Fruit fly (Drosophila melanogaster) whole organism, embryonic: Measurements from ENCODE around the gene alphaSnap.

ENCODE experiments used
- Ada2b ChIP-seq: fragments of 200-800 bp; sonication (Bioruptor generic); IDR thresholded peaks from 2 replicates; pipeline ENCODE4 v1.3.6; 2022; ENCODE audit warnings: missing biosample characterization, missing genetic modification characterization
- B-H1 ChIP-seq: fragments of 200-800 bp; sonication (Bioruptor generic); IDR thresholded peaks from 3 replicates; pipeline ENCODE4 v1.3.6; 2022; ENCODE audit warnings: missing biosample characterization, missing genetic modification characterization
- BEAF-32 ChIP-seq: fragments of 200-800 bp; sonication (Bioruptor generic); optimal IDR thresholded peaks from 3 replicates; lab custom pipeline; 2017; ENCODE audit warnings: missing biosample characterization, missing genetic modification characterization, mild to moderate bottlenecking, moderate library complexity, missing genetic modification reagents
- CG10321 ChIP-seq: fragments of 200-800 bp; sonication (Bioruptor generic); IDR thresholded peaks from 2 replicates; pipeline ENCODE4 v1.3.6; 2022; ENCODE audit warnings: missing biosample characterization, missing genetic modification characterization
- CG11398 ChIP-seq: fragments of 200-800 bp; sonication (Bioruptor generic); optimal IDR thresholded peaks from 2 replicates; lab custom pipeline; 2016; ENCODE audit warnings: missing biosample characterization, missing genetic modification characterization
- CG11456 ChIP-seq: fragments of 200-800 bp; sonication (Bioruptor generic); IDR thresholded peaks from 3 replicates; pipeline ENCODE4 v1.3.6; 2022; ENCODE audit warnings: missing biosample characterization, missing genetic modification characterization
- CG12104 ChIP-seq: fragments of 200-800 bp; sonication (Bioruptor generic); optimal IDR thresholded peaks from 3 replicates; lab custom pipeline; 2016; ENCODE audit warnings: missing biosample characterization, missing genetic modification characterization
- CG12155 ChIP-seq: fragments of 200-800 bp; sonication (Bioruptor generic); optimal IDR thresholded peaks from 3 replicates; lab custom pipeline; 2016; ENCODE audit warnings: missing biosample characterization, missing genetic modification characterization
- CG14667 ChIP-seq: fragments of 200-800 bp; sonication (Bioruptor generic); IDR thresholded peaks from 2 replicates; pipeline ENCODE4 v1.3.6; 2022; ENCODE audit warnings: missing biosample characterization, missing genetic modification characterization
- CG14965 ChIP-seq: fragments of 200-800 bp; sonication (Bioruptor generic); optimal IDR thresholded peaks from 2 replicates; lab custom pipeline; 2016; ENCODE audit warnings: missing biosample characterization, missing genetic modification characterization, borderline replicate concordance
- CG15073 ChIP-seq: fragments of 200-800 bp; sonication (Bioruptor generic); optimal IDR thresholded peaks from 2 replicates; lab custom pipeline; 2016; ENCODE audit warnings: missing biosample characterization, missing genetic modification characterization
- CG1647 ChIP-seq: fragments of 200-800 bp; sonication (Bioruptor generic); optimal IDR thresholded peaks from 3 replicates; lab custom pipeline; 2016; ENCODE audit warnings: missing biosample characterization, missing genetic modification characterization
- CG17829 ChIP-seq: fragments of 200-800 bp; optimal IDR thresholded peaks from 2 replicates; lab custom pipeline; 2019; ENCODE audit warnings: missing biosample characterization, mild to moderate bottlenecking, missing genetic modification characterization, moderate library complexity
- CG2129 ChIP-seq: fragments of 200-800 bp; sonication (Bioruptor generic); IDR thresholded peaks from 2 replicates; pipeline ENCODE4 v1.3.6; 2022; ENCODE audit warnings: missing biosample characterization, missing genetic modification characterization; ENCODE audit not compliant: partially characterized antibody
- CG2199 ChIP-seq: fragments of 200-800 bp; sonication (Bioruptor generic); IDR thresholded peaks from 3 replicates; pipeline ENCODE4 v1.3.6; 2022; ENCODE audit warnings: missing biosample characterization, missing genetic modification characterization
- CG31388 ChIP-seq: fragments of 200-800 bp; sonication (Bioruptor generic); optimal IDR thresholded peaks from 2 replicates; lab custom pipeline; 2016; ENCODE audit warnings: missing biosample characterization, missing genetic modification characterization
- CG33557 ChIP-seq: fragments of 200-800 bp; sonication (Bioruptor generic); optimal IDR thresholded peaks from 2 replicates; lab custom pipeline; 2019; ENCODE audit warnings: missing biosample characterization, mild to moderate bottlenecking, missing genetic modification characterization, moderate library complexity
- CG34224 ChIP-seq: fragments of 200-800 bp; sonication (Bioruptor generic); IDR thresholded peaks from 3 replicates; pipeline ENCODE4 v1.3.6; 2022; ENCODE audit warnings: missing biosample characterization, missing genetic modification characterization; ENCODE audit not compliant: partially characterized antibody
- CG3995 ChIP-seq: fragments of 200-800 bp; sonication (Bioruptor generic); optimal IDR thresholded peaks from 3 replicates; lab custom pipeline; 2016; ENCODE audit warnings: missing biosample characterization, missing genetic modification characterization
- CG6654 ChIP-seq: fragments of 200-800 bp; sonication (Bioruptor generic); optimal IDR thresholded peaks from 2 replicates; lab custom pipeline; 2017; ENCODE audit warnings: missing biosample characterization, mild to moderate bottlenecking, missing genetic modification characterization
- CG7372 ChIP-seq: fragments of 200-800 bp; sonication (Bioruptor generic); IDR thresholded peaks from 2 replicates; pipeline ENCODE4 v1.3.6; 2022; ENCODE audit warnings: missing biosample characterization, missing genetic modification characterization
- CG7928 ChIP-seq: fragments of 200-800 bp; sonication (Bioruptor generic); optimal IDR thresholded peaks from 2 replicates; lab custom pipeline; 2017; ENCODE audit warnings: missing biosample characterization, mild to moderate bottlenecking, missing genetic modification characterization
- Chrac-16 ChIP-seq: fragments of 200-800 bp; sonication (Bioruptor generic); optimal IDR thresholded peaks from 3 replicates; lab custom pipeline; 2016; ENCODE audit warnings: missing biosample characterization, missing genetic modification characterization
- Dbx ChIP-seq: fragments of 200-800 bp; sonication (Bioruptor generic); IDR thresholded peaks from 3 replicates; pipeline ENCODE4 v1.3.6; 2022; ENCODE audit warnings: missing biosample characterization, missing genetic modification characterization
- Dip2 ChIP-seq: fragments of 200-800 bp; sonication (Bioruptor generic); IDR thresholded peaks from 2 replicates; pipeline ENCODE4 v1.3.6; 2022; ENCODE audit warnings: missing biosample characterization, missing genetic modification characterization
- Doc2 ChIP-seq: fragments of 200-800 bp; sonication (Bioruptor generic); IDR thresholded peaks from 2 replicates; pipeline ENCODE4 v1.3.6; 2022; ENCODE audit warnings: missing biosample characterization, missing genetic modification characterization
- Dref ChIP-seq: fragments of 200-800 bp; sonication (Bioruptor generic); IDR thresholded peaks from 2 replicates; pipeline ENCODE4 v1.3.6; 2022; ENCODE audit warnings: missing biosample characterization, missing genetic modification characterization
- Fer2 ChIP-seq: fragments of 200-800 bp; sonication (Bioruptor generic); optimal IDR thresholded peaks from 2 replicates; lab custom pipeline; 2018; ENCODE audit warnings: missing biosample characterization, mild to moderate bottlenecking, missing genetic modification characterization, moderate library complexity
- H2.0 ChIP-seq: fragments of 200-800 bp; sonication (Bioruptor generic); IDR thresholded peaks from 2 replicates; pipeline ENCODE4 v1.3.6; 2022; ENCODE audit warnings: missing biosample characterization, missing genetic modification characterization
- Hr3 ChIP-seq: fragments of 200-800 bp; sonication (Bioruptor generic); optimal IDR thresholded peaks from 3 replicates; lab custom pipeline; 2016; ENCODE audit warnings: missing biosample characterization, missing genetic modification characterization
- Hsf ChIP-seq: fragments of 200-800 bp; sonication (Bioruptor generic); optimal IDR thresholded peaks from 3 replicates; lab custom pipeline; 2016; ENCODE audit warnings: missing biosample characterization, missing genetic modification characterization
- Jarid2 ChIP-seq: fragments of 200-800 bp; sonication (Bioruptor generic); optimal IDR thresholded peaks from 3 replicates; lab custom pipeline; 2017; ENCODE audit warnings: mild to moderate bottlenecking, missing biosample characterization, missing genetic modification reagents, missing genetic modification characterization
- Lpt ChIP-seq: fragments of >200 bp; optimal IDR thresholded peaks from 2 replicates; lab custom pipeline; 2018; ENCODE audit warnings: missing biosample characterization, missing genetic modification characterization
- Tbp ChIP-seq: fragments of >200 bp; optimal IDR thresholded peaks from 2 replicates; lab custom pipeline; 2018; ENCODE audit warnings: missing biosample characterization, missing genetic modification characterization
- az2 ChIP-seq: fragments of 200-800 bp; sonication (Bioruptor generic); optimal IDR thresholded peaks from 3 replicates; lab custom pipeline; 2016; ENCODE audit warnings: missing biosample characterization, missing genetic modification characterization
- chinmo ChIP-seq: fragments of 200-800 bp; sonication (Bioruptor generic); IDR thresholded peaks from 4 replicates; pipeline ENCODE4 v1.3.6; 2022; ENCODE audit warnings: missing biosample characterization, missing genetic modification characterization; ENCODE audit not compliant: partially characterized antibody
- cwo ChIP-seq: fragments of 200-800 bp; sonication (Bioruptor generic); optimal IDR thresholded peaks from 3 replicates; lab custom pipeline; 2017; ENCODE audit warnings: missing biosample characterization, missing genetic modification characterization, mild to moderate bottlenecking, moderate library complexity, missing genetic modification reagents
- fd3F ChIP-seq: fragments of 200-800 bp; sonication (Bioruptor generic); optimal IDR thresholded peaks from 2 replicates; lab custom pipeline; 2018; ENCODE audit warnings: missing biosample characterization, mild to moderate bottlenecking, missing genetic modification characterization, moderate library complexity
- fu2 ChIP-seq: fragments of 200-800 bp; sonication (Bioruptor generic); optimal IDR thresholded peaks from 2 replicates; lab custom pipeline; 2016; ENCODE audit warnings: missing biosample characterization, missing genetic modification characterization
- gcm ChIP-seq: fragments of 200-800 bp; sonication (Bioruptor generic); optimal IDR thresholded peaks from 2 replicates; lab custom pipeline; 2019; ENCODE audit warnings: missing biosample characterization, mild to moderate bottlenecking, missing genetic modification characterization, moderate library complexity
- ham ChIP-seq: fragments of 200-800 bp; sonication (Bioruptor generic); IDR thresholded peaks from 2 replicates; pipeline ENCODE4 v1.3.6; 2022; ENCODE audit warnings: missing biosample characterization, missing genetic modification characterization
- hb ChIP-seq: fragments of 200-800 bp; sonication (Bioruptor generic); IDR thresholded peaks from 3 replicates; pipeline ENCODE4 v1.3.6; 2022; ENCODE audit warnings: missing biosample characterization, missing genetic modification characterization; ENCODE audit not compliant: partially characterized antibody
- kah ChIP-seq: fragments of 200-800 bp; sonication (Bioruptor generic); optimal IDR thresholded peaks from 2 replicates; lab custom pipeline; 2018; ENCODE audit warnings: missing biosample characterization, mild to moderate bottlenecking, missing genetic modification characterization
- org-1 ChIP-seq: fragments of 200-800 bp; sonication (Bioruptor generic); optimal IDR thresholded peaks from 2 replicates; lab custom pipeline; 2017; ENCODE audit warnings: missing biosample characterization, missing genetic modification characterization
- otp ChIP-seq: fragments of 200-800 bp; sonication (Bioruptor generic); IDR thresholded peaks from 3 replicates; pipeline ENCODE4, ENCODE4 v1.3.6; 2022; ENCODE audit warnings: missing biosample characterization, missing genetic modification characterization
- peb ChIP-seq: fragments of 200-800 bp; sonication (Bioruptor generic); IDR thresholded peaks from 2 replicates; pipeline ENCODE4 v1.3.6; 2022; ENCODE audit warnings: missing biosample characterization, missing genetic modification characterization
- pum ChIP-seq: fragments of 200-800 bp; sonication (Bioruptor generic); optimal IDR thresholded peaks from 2 replicates; lab custom pipeline; 2016; ENCODE audit warnings: missing biosample characterization, missing genetic modification characterization
- repo ChIP-seq: fragments of 200-800 bp; sonication (Bioruptor generic); optimal IDR thresholded peaks from 2 replicates; lab custom pipeline; 2016; ENCODE audit warnings: missing biosample characterization, missing genetic modification characterization
- run ChIP-seq: fragments of 200-800 bp; sonication (Bioruptor generic); optimal IDR thresholded peaks from 3 replicates; lab custom pipeline; 2018; ENCODE audit warnings: missing biosample characterization, mild to moderate bottlenecking, missing genetic modification characterization
- slp2 ChIP-seq: fragments of 200-800 bp; sonication (Bioruptor generic); optimal IDR thresholded peaks from 2 replicates; lab custom pipeline; 2016; ENCODE audit warnings: missing biosample characterization, missing genetic modification characterization
- sr ChIP-seq: fragments of 200-800 bp; sonication (Bioruptor generic); IDR thresholded peaks from 3 replicates; pipeline ENCODE4 v1.3.6; 2022; ENCODE audit warnings: missing biosample characterization, missing genetic modification characterization
- stwl ChIP-seq: fragments of 200-800 bp; sonication (Bioruptor generic); optimal IDR thresholded peaks from 3 replicates; lab custom pipeline; 2018; ENCODE audit warnings: missing biosample characterization, mild to moderate bottlenecking, missing genetic modification characterization, moderate library complexity
- usp ChIP-seq: fragments of >200 bp; optimal IDR thresholded peaks from 2 replicates; lab custom pipeline; 2017; ENCODE audit warnings: missing biosample characterization, missing genetic modification characterization

The alphaSnap gene

DNA sequence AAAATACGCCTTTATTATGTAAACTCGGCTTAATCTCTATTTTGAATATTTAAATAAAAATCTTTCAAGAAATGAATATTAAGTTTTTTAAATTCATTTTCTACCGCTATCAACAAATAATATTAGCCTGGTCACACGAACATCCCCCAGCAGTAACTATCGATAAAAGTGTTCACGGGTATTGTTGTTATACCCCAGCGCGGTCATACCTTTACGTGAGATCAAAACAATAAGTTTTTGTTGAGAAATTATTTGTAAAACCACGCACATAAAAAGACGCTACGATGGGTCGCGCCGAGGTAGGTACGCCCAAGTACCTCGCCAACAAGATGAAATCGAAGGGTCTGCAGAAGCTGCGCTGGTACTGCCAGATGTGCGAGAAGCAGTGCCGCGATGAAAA lies 43.2 kb downstream of the alphaSnap start, which contains the start of gene kin17 (continued):
- TF ChIP-seq Lpt (no peak), Dref (GFP tag; lab: Robert Waterston, UW) (peak; percentile 70), fu2 (GFP tag; lab: Kevin White, UChicago) (no peak), CG34224 (GFP tag; lab: Robert Waterston, UW) (peak; percentile 68), otp (GFP tag; lab: Robert Waterston, UW) (no peak), Dbx (GFP tag; lab: Robert Waterston, UW) (no peak), BEAF-32 (GFP tag; lab: Kevin White, UChicago) (peak; percentile 80), CG14667 (no peak), sr (GFP tag; lab: Robert Waterston, UW) (no peak), stwl (peak; percentile 91), CG17829 (peak; percentile 3), org-1 (GFP tag; lab: Kevin White, UChicago) (no peak), cwo (GFP tag; lab: Kevin White, UChicago) (no peak), peb (GFP tag; lab: Robert Waterston, UW) (no peak), CG6654 (GFP tag; lab: Kevin White, UChicago) (no peak), Hr3 (no peak), CG7928 (GFP tag; lab: Kevin White, UChicago) (no peak), pum (GFP tag; lab: Kevin White, UChicago) (no peak), Fer2 (tag; lab: Kevin White, UChicago) (no peak), ham (no peak), hb (no peak), Tbp (GFP tag; lab: Kevin White, UChicago) (no peak), B-H1 (GFP tag; lab: Robert Waterston, UW) (no peak), run (tag; lab: Kevin White, UChicago) (no peak), CG3995 (GFP tag; lab: Kevin White, UChicago) (no peak), Ada2b (GFP tag; lab: Robert Waterston, UW) (no peak), CG15073 (GFP tag; lab: Kevin White, UChicago) (no peak), Chrac-16 (no peak), CG7372 (GFP tag; lab: Robert Waterston, UW) (no peak), CG1647 (GFP tag; lab: Kevin White, UChicago) (no peak), fd3F (GFP tag; lab: Kevin White, UChicago) (no peak), repo (GFP tag; lab: Kevin White, UChicago) (no peak), H2.0 (GFP tag; lab: Robert Waterston, UW) (no peak), CG2129 (GFP tag; lab: Robert Waterston, UW) (0 out of 2 replicates have a peak, but pooled peaks have one; percentile 17), gcm (no peak), chinmo (GFP tag; lab: Robert Waterston, UW) (no peak), usp (GFP tag; lab: Kevin White, UChicago) (no peak), CG10321 (GFP tag; lab: Robert Waterston, UW) (no peak), CG2199 (GFP tag; lab: Robert Waterston, UW) (no peak), az2 (GFP tag; lab: Kevin White, UChicago) (no peak), Hsf (GFP tag; lab: Kevin White, UChicago) (no peak), CG14965 (GFP tag; lab: Kevin White, UChicago) (no peak), CG33557 (GFP tag; lab: Kevin White, UChicago) (no peak), kah (GFP tag; lab: Kevin White, UChicago) (no peak), CG31388 (GFP tag; lab: Kevin White, UChicago) (no peak), CG11456 (GFP tag; lab: Robert Waterston, UW) (no peak), slp2 (GFP tag; lab: Kevin White, UChicago) (no peak), CG12104 (GFP tag; lab: Kevin White, UChicago) (no peak), Jarid2 (GFP tag; lab: Kevin White, UChicago) (no peak), Doc2 (GFP tag; lab: Robert Waterston, UW) (no peak), CG12155 (GFP tag; lab: Kevin White, UChicago) (no peak), CG11398 (GFP tag; lab: Kevin White, UChicago) (no peak), Dip2 (GFP tag; lab: Robert Waterston, UW) (no peak)
